Fruit fly (Drosophila melanogaster) whole organism, embryonic: ENCODE measurements around the gene CG31211.

Source experiments
- Atf-2 ChIP-seq: fragments of 200-800 bp; sonication (Bioruptor generic); optimal IDR thresholded peaks from 2 replicates; lab custom pipeline; 2016; ENCODE audit warnings: missing biosample characterization, missing genetic modification characterization
- Awh ChIP-seq: fragments of 200-800 bp; sonication (Bioruptor generic); IDR thresholded peaks from 2 replicates; pipeline ENCODE4, ENCODE4 v1.3.6; 2022; ENCODE audit warnings: missing biosample characterization, missing genetic modification characterization
- CG12071 ChIP-seq: fragments of 200-800 bp; sonication (Bioruptor generic); optimal IDR thresholded peaks from 3 replicates; lab custom pipeline; 2018; ENCODE audit warnings: missing biosample characterization, mild to moderate bottlenecking, missing genetic modification characterization
- CG12104 ChIP-seq: fragments of 200-800 bp; sonication (Bioruptor generic); optimal IDR thresholded peaks from 3 replicates; lab custom pipeline; 2016; ENCODE audit warnings: missing biosample characterization, missing genetic modification characterization
- CG12155 ChIP-seq: fragments of 200-800 bp; sonication (Bioruptor generic); optimal IDR thresholded peaks from 3 replicates; lab custom pipeline; 2016; ENCODE audit warnings: missing biosample characterization, missing genetic modification characterization
- CG12236 ChIP-seq: fragments of 200-800 bp; sonication (Bioruptor generic); optimal IDR thresholded peaks from 2 replicates; lab custom pipeline; 2016; ENCODE audit warnings: missing biosample characterization, missing genetic modification characterization
- CG13123 ChIP-seq: fragments of 200-800 bp; sonication (Bioruptor generic); optimal IDR thresholded peaks from 2 replicates; lab custom pipeline; 2016; ENCODE audit warnings: missing biosample characterization, missing genetic modification characterization
- CG13287 ChIP-seq: fragments of 200-800 bp; sonication (Bioruptor generic); IDR thresholded peaks from 2 replicates; pipeline ENCODE4 v1.3.6; 2022; ENCODE audit warnings: missing biosample characterization, missing genetic modification characterization; ENCODE audit not compliant: partially characterized antibody
- CG13296 ChIP-seq: fragments of 200-800 bp; sonication (Bioruptor generic); optimal IDR thresholded peaks from 3 replicates; lab custom pipeline; 2018; ENCODE audit warnings: missing biosample characterization, mild to moderate bottlenecking, missing genetic modification characterization
- CG13624 ChIP-seq: fragments of 200-800 bp; sonication (Bioruptor generic); optimal IDR thresholded peaks from 2 replicates; lab custom pipeline; 2016; ENCODE audit warnings: missing biosample characterization, missing genetic modification characterization
- CG14667 ChIP-seq: fragments of 200-800 bp; sonication (Bioruptor generic); IDR thresholded peaks from 2 replicates; pipeline ENCODE4 v1.3.6; 2022; ENCODE audit warnings: missing biosample characterization, missing genetic modification characterization
- CG15479 ChIP-seq: fragments of 200-800 bp; sonication (Bioruptor generic); optimal IDR thresholded peaks from 3 replicates; lab custom pipeline; 2019; ENCODE audit warnings: missing biosample characterization, mild to moderate bottlenecking, missing genetic modification characterization, moderate library complexity
- CG17359 ChIP-seq: fragments of 200-800 bp; sonication (Bioruptor generic); optimal IDR thresholded peaks from 3 replicates; lab custom pipeline; 2018; ENCODE audit warnings: missing biosample characterization, mild to moderate bottlenecking, missing genetic modification characterization, moderate library complexity
- CG17829 ChIP-seq: fragments of 200-800 bp; optimal IDR thresholded peaks from 2 replicates; lab custom pipeline; 2019; ENCODE audit warnings: missing biosample characterization, mild to moderate bottlenecking, missing genetic modification characterization, moderate library complexity
- CG18476 ChIP-seq: fragments of 200-800 bp; sonication (Bioruptor generic); optimal IDR thresholded peaks from 2 replicates; lab custom pipeline; 2016; ENCODE audit warnings: missing biosample characterization, mild to moderate bottlenecking, missing genetic modification characterization
- CG2199 ChIP-seq: fragments of 200-800 bp; sonication (Bioruptor generic); IDR thresholded peaks from 3 replicates; pipeline ENCODE4 v1.3.6; 2022; ENCODE audit warnings: missing biosample characterization, missing genetic modification characterization
- CG32532 ChIP-seq: fragments of 200-800 bp; sonication (Bioruptor generic); IDR thresholded peaks from 2 replicates; pipeline ENCODE4 v1.3.6; 2022; ENCODE audit warnings: missing biosample characterization, missing genetic modification characterization
- CG6254 ChIP-seq: fragments of 200-800 bp; sonication (Bioruptor generic); optimal IDR thresholded peaks from 3 replicates; lab custom pipeline; 2017; ENCODE audit warnings: mild to moderate bottlenecking, missing biosample characterization, missing genetic modification reagents, missing genetic modification characterization
- CG6654 ChIP-seq: fragments of 200-800 bp; sonication (Bioruptor generic); optimal IDR thresholded peaks from 2 replicates; lab custom pipeline; 2017; ENCODE audit warnings: missing biosample characterization, mild to moderate bottlenecking, missing genetic modification characterization
- CG9876 ChIP-seq: fragments of 200-800 bp; sonication (Bioruptor generic); optimal IDR thresholded peaks from 2 replicates; lab custom pipeline; 2016; ENCODE audit warnings: missing biosample characterization, missing genetic modification characterization
- CkIIα-i1 ChIP-seq: fragments of 200-800 bp; sonication (Bioruptor generic); IDR thresholded peaks from 2 replicates; pipeline ENCODE4 v1.3.6; 2022; ENCODE audit warnings: missing biosample characterization, missing genetic modification characterization
- Elba2 ChIP-seq: fragments of 200-800 bp; sonication (Bioruptor generic); optimal IDR thresholded peaks from 3 replicates; lab custom pipeline; 2016; ENCODE audit warnings: missing biosample characterization, missing genetic modification characterization
- Ets65A ChIP-seq: fragments of 200-800 bp; sonication (Bioruptor generic); peaks from one replicate; lab custom pipeline; 2016; ENCODE audit warnings: missing biosample characterization, missing genetic modification characterization
- GATAe ChIP-seq: fragments of 200-800 bp; sonication (Bioruptor generic); conservative IDR thresholded peaks from 2 replicates; pipeline ENCODE4 v1.3.6; 2022; ENCODE audit warnings: missing biosample characterization, missing genetic modification characterization
- Meics ChIP-seq: fragments of 200-800 bp; sonication (Bioruptor generic); optimal IDR thresholded peaks from 2 replicates; lab custom pipeline; 2017; ENCODE audit warnings: missing biosample characterization, mild to moderate bottlenecking, missing genetic modification characterization
- Pdp1 ChIP-seq, 2 experiments: fragments of 200-800 bp; sonication (Bioruptor generic); optimal IDR thresholded peaks; 3 replicates each; lab custom pipeline; 2016; ENCODE audit warnings: missing biosample characterization in 2 of 2, missing genetic modification characterization in 2 of 2, mild to moderate bottlenecking in 1 of 2, moderate library complexity in 1 of 2
- Sox100B ChIP-seq: fragments of 200-800 bp; sonication (Bioruptor generic); optimal IDR thresholded peaks from 3 replicates; lab custom pipeline; 2018; ENCODE audit warnings: missing biosample characterization, mild to moderate bottlenecking, missing genetic modification characterization
- Ssrp ChIP-seq: fragments of 200-800 bp; sonication (Bioruptor generic); optimal IDR thresholded peaks from 2 replicates; lab custom pipeline; 2018; ENCODE audit warnings: missing biosample characterization, mild to moderate bottlenecking, missing genetic modification characterization, moderate library complexity
- Trl ChIP-seq, 3 experiments: fragments of >200 bp in 2 of 3; fragments of 200-800 bp in 1 of 3; sonication (Bioruptor generic) in 1 of 3; optimal IDR thresholded peaks; 2 replicates in 1 of 3; 3 replicates in 2 of 3; lab custom pipeline; 2016 to 2017; ENCODE audit warnings: missing biosample characterization in 1 of 3, missing genetic modification characterization in 1 of 3
- Vsx1 ChIP-seq: fragments of 200-800 bp; sonication (Bioruptor generic); optimal IDR thresholded peaks from 2 replicates; lab custom pipeline; 2017; ENCODE audit warnings: missing biosample characterization, mild to moderate bottlenecking, missing genetic modification characterization, missing genetic modification reagents
- bab2 ChIP-seq: fragments of 200-800 bp; sonication (Bioruptor generic); optimal IDR thresholded peaks from 2 replicates; lab custom pipeline; 2016; ENCODE audit warnings: missing biosample characterization, missing genetic modification characterization
- caup ChIP-seq: fragments of 200-800 bp; sonication (Bioruptor generic); optimal IDR thresholded peaks from 3 replicates; lab custom pipeline; 2017; ENCODE audit warnings: missing biosample characterization, mild to moderate bottlenecking, missing genetic modification characterization, moderate library complexity; ENCODE audit not compliant: severe bottlenecking
- cg ChIP-seq: fragments of 200-800 bp; sonication (Bioruptor generic); optimal IDR thresholded peaks from 3 replicates; lab custom pipeline; 2019; ENCODE audit warnings: missing biosample characterization, mild to moderate bottlenecking, missing genetic modification characterization, moderate library complexity
- chif ChIP-seq, 2 experiments: fragments of 200-800 bp; sonication (Bioruptor generic); optimal IDR thresholded peaks; 3 replicates each; lab custom pipeline; 2016; ENCODE audit warnings: missing biosample characterization in 2 of 2, missing genetic modification characterization in 2 of 2
- chm ChIP-seq: fragments of 200-800 bp; sonication (Bioruptor generic); IDR thresholded peaks from 2 replicates; pipeline ENCODE4 v1.3.6; 2022; ENCODE audit warnings: missing biosample characterization, missing genetic modification characterization
- ci ChIP-seq: fragments of 200-800 bp; sonication (Bioruptor generic); IDR thresholded peaks from 3 replicates; pipeline ENCODE4 v1.3.6; 2022; ENCODE audit warnings: missing biosample characterization, missing genetic modification characterization
- croc ChIP-seq: fragments of 200-800 bp; sonication (Bioruptor generic); conservative IDR thresholded peaks from 3 replicates; pipeline ENCODE4 v1.3.6; 2022; ENCODE audit warnings: missing biosample characterization, missing genetic modification characterization
- crol ChIP-seq: fragments of 200-800 bp; sonication (Bioruptor generic); IDR thresholded peaks from 2 replicates; pipeline ENCODE4 v1.3.6; 2022; ENCODE audit warnings: missing biosample characterization, missing genetic modification characterization
- dati ChIP-seq: fragments of 200-800 bp; sonication (Bioruptor generic); IDR thresholded peaks from 2 replicates; pipeline ENCODE4 v1.3.6; 2022; ENCODE audit warnings: missing biosample characterization, missing genetic modification characterization
- esg ChIP-seq: fragments of 200-800 bp; sonication (Bioruptor generic); conservative IDR thresholded peaks from 2 replicates; pipeline ENCODE4 v1.3.6; 2022; ENCODE audit warnings: missing biosample characterization, missing genetic modification characterization
- fd64A ChIP-seq: fragments of 200-800 bp; sonication (Bioruptor generic); optimal IDR thresholded peaks from 3 replicates; lab custom pipeline; 2018; ENCODE audit warnings: missing biosample characterization, mild to moderate bottlenecking, missing genetic modification characterization
- lilli ChIP-seq: fragments of 200-800 bp; sonication (Bioruptor generic); optimal IDR thresholded peaks from 3 replicates; lab custom pipeline; 2016; ENCODE audit warnings: missing biosample characterization, missing genetic modification characterization
- lola ChIP-seq, 3 experiments: fragments of >200 bp in 2 of 3; fragments of 200-800 bp in 1 of 3; sonication (Bioruptor generic) in 1 of 3; optimal IDR thresholded peaks; 2 replicates each; lab custom pipeline; 2017 to 2019; ENCODE audit warnings: missing biosample characterization in 3 of 3, missing genetic modification characterization in 3 of 3, mild to moderate bottlenecking in 1 of 3, moderate library complexity in 1 of 3
- mam ChIP-seq: fragments of 200-800 bp; sonication (Bioruptor generic); optimal IDR thresholded peaks from 3 replicates; lab custom pipeline; 2016; ENCODE audit warnings: missing biosample characterization, missing genetic modification characterization
- oc ChIP-seq: fragments of 200-800 bp; sonication (Bioruptor generic); optimal IDR thresholded peaks from 2 replicates; lab custom pipeline; 2018; ENCODE audit warnings: missing biosample characterization, mild to moderate bottlenecking, missing genetic modification characterization, moderate library complexity
- row ChIP-seq: fragments of 200-800 bp; sonication (Bioruptor generic); IDR thresholded peaks from 3 replicates; pipeline ENCODE4 v1.3.6; 2022; ENCODE audit warnings: missing biosample characterization, missing genetic modification characterization
- seq ChIP-seq: fragments of 200-800 bp; sonication (Bioruptor generic); IDR thresholded peaks from 2 replicates; pipeline ENCODE4 v1.3.6; 2022; ENCODE audit warnings: missing biosample characterization, missing genetic modification characterization
- slbo ChIP-seq: fragments of 200-800 bp; sonication (Bioruptor generic); IDR thresholded peaks from 2 replicates; pipeline ENCODE4 v1.3.6; 2022; ENCODE audit warnings: missing biosample characterization, missing genetic modification characterization
- zfh2 ChIP-seq: fragments of 200-800 bp; sonication (Bioruptor generic); optimal IDR thresholded peaks from 2 replicates; lab custom pipeline; 2016; ENCODE audit warnings: missing biosample characterization, missing genetic modification characterization

The CG31211 gene

dm6 chr3R:11992934-11993670 is 43.6 kb downstream of the CG31211 start, which contains the start of gene mfas (continued):
- TF ChIP-seq CG15479: no peak
- TF ChIP-seq Elba2 (GFP tag; lab: Kevin White, UChicago): no peak
- no peak for TF ChIP-seq mam (GFP tag; lab: Kevin White, UChicago)
- peak; percentile 54; the same call in 1 of the 3 replicates for TF ChIP-seq ci
- no peak for TF ChIP-seq Meics (GFP tag; lab: Kevin White, UChicago)
- TF ChIP-seq CG13123 (GFP tag; lab: Kevin White, UChicago): no peak
- TF ChIP-seq CG12155 (GFP tag; lab: Kevin White, UChicago): no peak
- TF ChIP-seq CG6254 (GFP tag; lab: Kevin White, UChicago): no peak
- TF ChIP-seq Ssrp (tag; lab: Kevin White, UChicago): no peak
- no peak for TF ChIP-seq Ets65A (GFP tag; lab: Kevin White, UChicago)
- no peak for TF ChIP-seq GATAe
- no peak for TF ChIP-seq CG12104
- no peak for TF ChIP-seq CG18476 (GFP tag; lab: Kevin White, UChicago)
- TF ChIP-seq CG13624 (GFP tag; lab: Kevin White, UChicago): no peak
- TF ChIP-seq Sox100B (GFP tag; lab: Kevin White, UChicago): peak; percentile 18
- TF ChIP-seq CG17359 (tag; lab: Kevin White, UChicago): peak; percentile 34
- 0 out of 2 replicates have a peak, but pooled peaks have one; percentile 9 for TF ChIP-seq seq (GFP tag; lab: Robert Waterston, UW)
- TF ChIP-seq lola (GFP tag; optimal IDR thresholded peaks at IDR 0.05; lab: Kevin White, UChicago): no peak
- no peak for TF ChIP-seq CG6654 (GFP tag; lab: Kevin White, UChicago)
- TF ChIP-seq fd64A: peak; percentile 44
- TF ChIP-seq cg (GFP tag; lab: Kevin White, UChicago): peak; percentile 67
- no peak for TF ChIP-seq croc (GFP tag; lab: Robert Waterston, UW)
- TF ChIP-seq CG9876: no peak
- no peak for TF ChIP-seq oc
- no peak for TF ChIP-seq row
- TF ChIP-seq slbo (GFP tag; lab: Robert Waterston, UW): no peak
- no peak for TF ChIP-seq chm
- peak; percentile 56 for TF ChIP-seq CG12071 (GFP tag; lab: Kevin White, UChicago)
- TF ChIP-seq CG13287 (GFP tag; lab: Robert Waterston, UW): peak; percentile 25; the same call in 1 of the 2 replicates
- TF ChIP-seq dati (GFP tag; lab: Robert Waterston, UW): no peak
- TF ChIP-seq CG13296 (GFP tag; lab: Kevin White, UChicago): no peak
- no peak for TF ChIP-seq chif (GFP tag; optimal IDR thresholded peaks at IDR 0.05; lab: Kevin White, UChicago)
- TF ChIP-seq CkIIα-i1 (GFP tag; lab: Robert Waterston, UW): no peak
- no peak for TF ChIP-seq bab2 (GFP tag; lab: Kevin White, UChicago)
- no peak; the same call in 1 of the 2 replicates for TF ChIP-seq CG32532
- TF ChIP-seq crol: no peak
- TF ChIP-seq CG17829 (tag; lab: Kevin White, UChicago): peak; percentile 4
- TF ChIP-seq lilli (GFP tag; lab: Kevin White, UChicago): no peak
- peak; percentile 23 for TF ChIP-seq caup (GFP tag; lab: Kevin White, UChicago)
- peak; percentile 39 to 44 for TF ChIP-seq Trl (optimal IDR thresholded peaks at IDR 0.05; lab: Kevin White, UChicago)
- TF ChIP-seq Trl (GFP tag; optimal IDR thresholded peaks at IDR 0.05; lab: Kevin White, UChicago): no peak
- no peak for TF ChIP-seq CG14667 (GFP tag; lab: Robert Waterston, UW)
- peak; percentile 10; the same call in 1 of the 3 replicates for TF ChIP-seq CG2199 (GFP tag; lab: Robert Waterston, UW)
- peak in 1 of 2 experiments; percentile 10 for TF ChIP-seq Pdp1 (GFP tag; optimal IDR thresholded peaks at IDR 0.05; lab: Kevin White, UChicago)
- TF ChIP-seq Awh: 0 out of 2 replicates have a peak, but pooled peaks have one; percentile 31
- no peak for TF ChIP-seq zfh2 (GFP tag; lab: Kevin White, UChicago)
- no peak for TF ChIP-seq Atf-2 (GFP tag; lab: Kevin White, UChicago)
- TF ChIP-seq CG12236: no peak
- TF ChIP-seq Vsx1 (GFP tag; lab: Kevin White, UChicago): no peak
- no peak for TF ChIP-seq esg
